Worm (Caenorhabditis elegans): ENCODE data around the gene F49C12.15.

- no peak for TF ChIP-seq egrh-3 (GFP tag; IDR thresholded peaks at IDR 0.05)
- no peak for TF ChIP-seq die-1 (tag; optimal IDR thresholded peaks at IDR 0.05)
- no peak for TF ChIP-seq ztf-3 (GFP tag; optimal IDR thresholded peaks at IDR 0.05)
- no peak for TF ChIP-seq ama-1 (optimal IDR thresholded peaks at IDR 0.05)
- no peak for TF ChIP-seq ama-1 (GFP tag; optimal IDR thresholded peaks at IDR 0.05)
- TF ChIP-seq lsl-1 (GFP tag; optimal IDR thresholded peaks at IDR 0.05), result no peak
- TF ChIP-seq dpl-1 (GFP tag; optimal IDR thresholded peaks at IDR 0.05), result no peak
- no peak for TF ChIP-seq ZK185.1 (tag; optimal IDR thresholded peaks at IDR 0.05; ENCODE audit: poor library complexity, severe bottlenecking)
- no peak for TF ChIP-seq efl-1 (GFP tag; optimal IDR thresholded peaks at IDR 0.05)
- TF ChIP-seq egl-18 (GFP tag; IDR thresholded peaks at IDR 0.05), result no peak
- no peak for TF ChIP-seq ztf-6 (GFP tag; IDR thresholded peaks at IDR 0.05)
- TF ChIP-seq unc-130 (GFP tag; optimal IDR thresholded peaks at IDR 0.05), result no peak
- TF ChIP-seq cebp-1 (GFP tag; IDR thresholded peaks at IDR 0.05), result no peak
- no peak for TF ChIP-seq cebp-1 (tag; optimal IDR thresholded peaks at IDR 0.05)
- TF ChIP-seq F39B2.1 (GFP tag; IDR thresholded peaks at IDR 0.05), result no peak
Measured at ce11 chrIV:9336538-9337090, 12.4 kb downstream of the F49C12.15 start, which contains the start of gene T20D3.5.
